Fruit fly (Drosophila melanogaster) whole organism, embryonic: ENCODE results near the gene ddbt.

Experiments
- CG12391 ChIP-seq: fragments of 200-800 bp; sonication (Bioruptor generic); optimal IDR thresholded peaks from 3 replicates; lab custom pipeline; 2018; ENCODE audit warnings: missing biosample characterization, mild to moderate bottlenecking, missing genetic modification characterization, moderate library complexity
- CG13123 ChIP-seq: fragments of 200-800 bp; sonication (Bioruptor generic); optimal IDR thresholded peaks from 2 replicates; lab custom pipeline; 2016; ENCODE audit warnings: missing biosample characterization, missing genetic modification characterization
- CG13775 ChIP-seq: fragments of 200-800 bp; sonication (Bioruptor generic); optimal IDR thresholded peaks from 3 replicates; lab custom pipeline; 2017; ENCODE audit warnings: missing biosample characterization, mild to moderate bottlenecking, missing genetic modification characterization
- CG14860 ChIP-seq: fragments of 200-800 bp; sonication (Bioruptor generic); IDR thresholded peaks from 3 replicates; pipeline ENCODE4 v1.3.6; 2022; ENCODE audit warnings: missing biosample characterization, missing genetic modification characterization; ENCODE audit not compliant: partially characterized antibody
- CG1603 ChIP-seq: fragments of 200-800 bp; sonication (Bioruptor generic); optimal IDR thresholded peaks from 2 replicates; lab custom pipeline; 2019; ENCODE audit warnings: missing biosample characterization, mild to moderate bottlenecking, missing genetic modification characterization, moderate library complexity
- CG16815 ChIP-seq: fragments of 200-800 bp; sonication (Bioruptor generic); optimal IDR thresholded peaks from 3 replicates; lab custom pipeline; 2017; ENCODE audit warnings: missing biosample characterization, mild to moderate bottlenecking, missing genetic modification characterization
- CG16863 ChIP-seq: fragments of 200-800 bp; sonication (Bioruptor generic); optimal IDR thresholded peaks from 3 replicates; lab custom pipeline; 2016; ENCODE audit warnings: missing biosample characterization, missing genetic modification characterization
- CG17186 ChIP-seq: fragments of 200-800 bp; sonication (Bioruptor generic); optimal IDR thresholded peaks from 3 replicates; lab custom pipeline; 2017; ENCODE audit warnings: missing biosample characterization, missing genetic modification reagents, missing genetic modification characterization
- CG17361 ChIP-seq: fragments of 200-800 bp; sonication (Bioruptor generic); IDR thresholded peaks from 3 replicates; pipeline ENCODE4 v1.3.6; 2022; ENCODE audit warnings: missing biosample characterization, missing genetic modification characterization
- CG17385 ChIP-seq: fragments of 200-800 bp; sonication (Bioruptor generic); optimal IDR thresholded peaks from 3 replicates; lab custom pipeline; 2018; ENCODE audit warnings: missing biosample characterization, mild to moderate bottlenecking, missing genetic modification characterization
- CG17912 ChIP-seq: fragments of 200-800 bp; sonication (Bioruptor generic); optimal IDR thresholded peaks from 2 replicates; lab custom pipeline; 2018; ENCODE audit warnings: missing biosample characterization, mild to moderate bottlenecking, missing genetic modification characterization
- CG2199 ChIP-seq: fragments of 200-800 bp; sonication (Bioruptor generic); IDR thresholded peaks from 3 replicates; pipeline ENCODE4 v1.3.6; 2022; ENCODE audit warnings: missing biosample characterization, missing genetic modification characterization
- CG32767 ChIP-seq: fragments of 200-800 bp; sonication (Bioruptor generic); IDR thresholded peaks from 2 replicates; pipeline ENCODE4 v1.3.6; 2022; ENCODE audit warnings: missing biosample characterization, missing genetic modification characterization
- CG32772 ChIP-seq: fragments of 200-800 bp; sonication (Bioruptor generic); IDR thresholded peaks from 2 replicates; pipeline ENCODE4 v1.3.6; 2022; ENCODE audit warnings: missing biosample characterization, missing genetic modification characterization
- CG34376 ChIP-seq: fragments of 200-800 bp; sonication (Bioruptor generic); optimal IDR thresholded peaks from 2 replicates; lab custom pipeline; 2018; ENCODE audit warnings: missing biosample characterization, mild to moderate bottlenecking, missing genetic modification characterization
- CG5953 ChIP-seq: fragments of 200-800 bp; sonication (Bioruptor generic); IDR thresholded peaks from 2 replicates; pipeline ENCODE4 v1.3.6; 2022; ENCODE audit warnings: missing biosample characterization, missing genetic modification characterization
- CG6654 ChIP-seq: fragments of 200-800 bp; sonication (Bioruptor generic); optimal IDR thresholded peaks from 2 replicates; lab custom pipeline; 2017; ENCODE audit warnings: missing biosample characterization, mild to moderate bottlenecking, missing genetic modification characterization
- CG7745 ChIP-seq: fragments of 200-800 bp; sonication (Bioruptor generic); optimal IDR thresholded peaks from 2 replicates; lab custom pipeline; 2018; ENCODE audit warnings: missing biosample characterization, mild to moderate bottlenecking, missing genetic modification characterization, moderate library complexity
- CHES-1-like ChIP-seq: fragments of 200-800 bp; sonication (Bioruptor generic); optimal IDR thresholded peaks from 2 replicates; lab custom pipeline; 2016; ENCODE audit warnings: missing biosample characterization, missing genetic modification characterization
- CTCF ChIP-seq: fragments of 200-800 bp; sonication (Bioruptor generic); optimal IDR thresholded peaks from 2 replicates; lab custom pipeline; 2017; ENCODE audit warnings: missing biosample characterization, mild to moderate bottlenecking, missing genetic modification characterization, moderate library complexity
- Dip3 ChIP-seq: fragments of 200-800 bp; sonication (Bioruptor generic); optimal IDR thresholded peaks from 3 replicates; lab custom pipeline; 2016; ENCODE audit warnings: missing biosample characterization, missing genetic modification characterization
- Ets97D ChIP-seq: fragments of 200-800 bp; sonication (Bioruptor generic); optimal IDR thresholded peaks from 3 replicates; lab custom pipeline; 2016; ENCODE audit warnings: missing biosample characterization, missing genetic modification characterization
- GATAe ChIP-seq: fragments of 200-800 bp; sonication (Bioruptor generic); conservative IDR thresholded peaks from 2 replicates; pipeline ENCODE4 v1.3.6; 2022; ENCODE audit warnings: missing biosample characterization, missing genetic modification characterization
- HLHmδ ChIP-seq: fragments of 200-800 bp; sonication (Bioruptor generic); optimal IDR thresholded peaks from 2 replicates; lab custom pipeline; 2018; ENCODE audit warnings: missing biosample characterization, mild to moderate bottlenecking, missing genetic modification characterization, moderate library complexity
- Hand ChIP-seq: fragments of 200-800 bp; sonication (Bioruptor generic); optimal IDR thresholded peaks from 2 replicates; lab custom pipeline; 2017; ENCODE audit warnings: mild to moderate bottlenecking, missing biosample characterization, missing genetic modification reagents, missing genetic modification characterization
- Hmx ChIP-seq: fragments of 200-800 bp; sonication (Bioruptor generic); optimal IDR thresholded peaks from 2 replicates; lab custom pipeline; 2016; ENCODE audit warnings: missing biosample characterization, missing genetic modification characterization
- Hr3 ChIP-seq: fragments of 200-800 bp; sonication (Bioruptor generic); optimal IDR thresholded peaks from 3 replicates; lab custom pipeline; 2016; ENCODE audit warnings: missing biosample characterization, missing genetic modification characterization
- Meics ChIP-seq: fragments of 200-800 bp; sonication (Bioruptor generic); optimal IDR thresholded peaks from 2 replicates; lab custom pipeline; 2017; ENCODE audit warnings: missing biosample characterization, mild to moderate bottlenecking, missing genetic modification characterization
- Myb ChIP-seq: fragments of 200-800 bp; sonication (Bioruptor generic); optimal IDR thresholded peaks from 2 replicates; lab custom pipeline; 2016; ENCODE audit warnings: missing biosample characterization, missing genetic modification characterization
- NfI ChIP-seq: fragments of 200-800 bp; sonication (Bioruptor generic); optimal IDR thresholded peaks from 3 replicates; lab custom pipeline; 2018; ENCODE audit warnings: missing biosample characterization, mild to moderate bottlenecking, missing genetic modification characterization, moderate library complexity
- Optix ChIP-seq: fragments of 200-800 bp; sonication (Bioruptor generic); IDR thresholded peaks from 3 replicates; pipeline ENCODE4 v1.3.6; 2022; ENCODE audit warnings: missing biosample characterization, missing genetic modification characterization
- Stat92E ChIP-seq, 3 experiments: fragments of >200 bp in 2 of 3; fragments of 200-800 bp in 1 of 3; sonication (Bioruptor generic) in 1 of 3; optimal IDR thresholded peaks; 2 replicates each; lab custom pipeline; 2017 to 2019; ENCODE audit warnings: missing biosample characterization in 3 of 3, missing genetic modification characterization in 3 of 3, mild to moderate bottlenecking in 1 of 3, moderate library complexity in 1 of 3
- caup ChIP-seq: fragments of 200-800 bp; sonication (Bioruptor generic); optimal IDR thresholded peaks from 3 replicates; lab custom pipeline; 2017; ENCODE audit warnings: missing biosample characterization, mild to moderate bottlenecking, missing genetic modification characterization, moderate library complexity; ENCODE audit not compliant: severe bottlenecking
- chif ChIP-seq, 2 experiments: fragments of 200-800 bp; sonication (Bioruptor generic); optimal IDR thresholded peaks; 3 replicates each; lab custom pipeline; 2016; ENCODE audit warnings: missing biosample characterization in 2 of 2, missing genetic modification characterization in 2 of 2
- da ChIP-seq: fragments of 200-800 bp; sonication (Bioruptor generic); optimal IDR thresholded peaks from 2 replicates; lab custom pipeline; 2016; ENCODE audit warnings: missing biosample characterization, missing genetic modification characterization
- dm ChIP-seq: fragments of 200-800 bp; sonication (Bioruptor generic); optimal IDR thresholded peaks from 3 replicates; lab custom pipeline; 2016; ENCODE audit warnings: missing biosample characterization, missing genetic modification characterization
- dysf ChIP-seq: fragments of 200-800 bp; sonication (Bioruptor generic); IDR thresholded peaks from 3 replicates; pipeline ENCODE4 v1.3.6; 2022; ENCODE audit warnings: missing biosample characterization, missing genetic modification characterization
- emc ChIP-seq: fragments of 200-800 bp; sonication (Bioruptor generic); optimal IDR thresholded peaks from 2 replicates; lab custom pipeline; 2016; ENCODE audit warnings: missing biosample characterization, missing genetic modification characterization
- fd102C ChIP-seq: fragments of 200-800 bp; sonication (Bioruptor generic); optimal IDR thresholded peaks from 2 replicates; lab custom pipeline; 2018; ENCODE audit warnings: missing biosample characterization, mild to moderate bottlenecking, missing genetic modification characterization, moderate library complexity
- gro ChIP-seq: fragments of 200-800 bp; sonication (Bioruptor generic); optimal IDR thresholded peaks from 2 replicates; lab custom pipeline; 2016; ENCODE audit warnings: missing biosample characterization, missing genetic modification characterization
- hth ChIP-seq: fragments of >200 bp; optimal IDR thresholded peaks from 2 replicates; lab custom pipeline; 2017; ENCODE audit warnings: inconsistent platforms
- insv ChIP-seq, 2 experiments: fragments of 200-800 bp; sonication (Bioruptor generic); optimal IDR thresholded peaks; 3 replicates each; lab custom pipeline; 2016 to 2018; ENCODE audit warnings: missing biosample characterization in 2 of 2, missing genetic modification characterization in 2 of 2
- kay ChIP-seq: fragments of 200-800 bp; sonication (Bioruptor generic); optimal IDR thresholded peaks from 2 replicates; lab custom pipeline; 2016; ENCODE audit warnings: missing biosample characterization, missing genetic modification characterization
- ken ChIP-seq: fragments of 200-800 bp; sonication (Bioruptor generic); IDR thresholded peaks from 3 replicates; pipeline ENCODE4 v1.3.6; 2022; ENCODE audit warnings: missing biosample characterization, missing genetic modification characterization
- pb ChIP-seq: fragments of 200-800 bp; sonication (Bioruptor generic); optimal IDR thresholded peaks from 3 replicates; lab custom pipeline; 2016; ENCODE audit warnings: missing biosample characterization, missing genetic modification characterization
- phol ChIP-seq: fragments of 200-800 bp; sonication (Bioruptor generic); optimal IDR thresholded peaks from 3 replicates; lab custom pipeline; 2018; ENCODE audit warnings: missing biosample characterization, mild to moderate bottlenecking, missing genetic modification characterization, moderate library complexity
- sens ChIP-seq: fragments of 200-800 bp; sonication (Bioruptor generic); peaks from one replicate; lab custom pipeline; 2016; ENCODE audit warnings: missing biosample characterization, missing genetic modification characterization
- sens-2 ChIP-seq: fragments of 200-800 bp; sonication (Bioruptor generic); IDR thresholded peaks from 2 replicates; pipeline ENCODE4 v1.3.6; 2022; ENCODE audit warnings: missing biosample characterization, missing genetic modification characterization
- twi ChIP-seq: fragments of 200-800 bp; optimal IDR thresholded peaks from 2 replicates; lab custom pipeline; 2019; ENCODE audit warnings: missing biosample characterization, mild to moderate bottlenecking, missing genetic modification characterization, moderate library complexity
- tx ChIP-seq: fragments of 200-800 bp; sonication (Bioruptor generic); optimal IDR thresholded peaks from 2 replicates; lab custom pipeline; 2016; ENCODE audit warnings: missing biosample characterization, missing genetic modification characterization

The ddbt gene

DNA sequence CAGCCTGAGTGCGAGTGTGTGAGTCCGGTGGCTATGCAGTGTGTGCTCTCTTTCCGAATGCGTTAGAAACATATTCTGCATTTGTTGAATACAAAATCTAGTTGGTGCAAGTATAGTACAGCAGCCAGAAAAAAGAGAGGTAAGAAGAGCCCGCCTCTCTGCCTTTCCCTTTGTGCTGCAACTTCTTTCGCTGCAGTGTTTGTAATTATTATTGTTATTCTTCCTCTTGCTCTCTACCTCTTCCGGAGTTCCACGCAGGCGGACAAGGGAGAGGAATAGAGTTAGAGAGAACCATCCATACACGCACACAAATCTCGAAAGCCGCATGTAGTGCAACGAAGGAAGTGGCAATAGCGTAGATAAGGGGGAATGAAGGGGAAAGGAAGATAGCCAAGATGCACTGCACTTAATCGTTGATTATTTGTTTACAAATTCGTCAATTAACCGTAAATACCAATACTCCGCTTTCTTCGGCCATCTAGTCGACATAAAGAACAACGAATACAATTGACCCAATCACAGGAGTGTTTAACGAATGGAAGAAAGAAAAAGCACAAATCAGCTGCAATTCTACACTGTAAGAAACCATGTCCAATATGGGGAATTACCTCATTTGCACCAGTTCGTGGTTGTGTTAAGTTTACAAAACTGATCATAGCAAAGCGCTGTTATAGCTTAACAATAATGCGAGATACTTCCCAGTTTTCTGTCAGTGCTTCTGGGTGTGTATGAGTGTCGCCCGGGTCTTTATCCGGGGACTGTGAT, 30.9 kb downstream of the ddbt start (continued):
- TF ChIP-seq CHES-1-like (peak; percentile 58), CG16863 (GFP tag; lab: Kevin White, UChicago) (peak; percentile 79), CG2199 (GFP tag; lab: Robert Waterston, UW) (no peak), CG17186 (GFP tag; lab: Kevin White, UChicago) (peak; percentile 40), pb (GFP tag; lab: Kevin White, UChicago) (peak; percentile 71), CTCF (GFP tag; lab: Kevin White, UChicago) (peak; percentile 26), HLHmδ (GFP tag; lab: Kevin White, UChicago) (no peak), CG14860 (no peak), CG13775 (GFP tag; lab: Kevin White, UChicago) (peak; percentile 53), ken (GFP tag; lab: Robert Waterston, UW) (peak; percentile 73; the same call in 2 of the 3 replicates), GATAe (no peak), Optix (peak; percentile 76), CG12391 (tag; lab: Kevin White, UChicago) (peak; percentile 82), Hand (no peak), Ets97D (GFP tag; lab: Kevin White, UChicago) (peak; percentile 29), CG17361 (GFP tag; lab: Robert Waterston, UW) (peak; percentile 55; the same call in 2 of the 3 replicates), chif (GFP tag; optimal IDR thresholded peaks at IDR 0.05; lab: Kevin White, UChicago) (peak; percentile 50 to 86), Myb (GFP tag; lab: Kevin White, UChicago) (peak; percentile 18), CG13123 (GFP tag; lab: Kevin White, UChicago) (peak; percentile 62), fd102C (GFP tag; lab: Kevin White, UChicago) (no peak), sens (peak; percentile 98), emc (peak; percentile 28), da (GFP tag; lab: Kevin White, UChicago) (peak; percentile 36), NfI (GFP tag; lab: Kevin White, UChicago) (peak; percentile 62), sens-2 (GFP tag; lab: Robert Waterston, UW) (peak; percentile 59; the same call in 1 of the 2 replicates), Stat92E (GFP tag; optimal IDR thresholded peaks at IDR 0.05; lab: Kevin White, UChicago) (no peak), insv (GFP tag; optimal IDR thresholded peaks at IDR 0.05; lab: Kevin White, UChicago) (no peak), CG7745 (tag; lab: Kevin White, UChicago) (peak; percentile 4), Dip3 (no peak), CG1603 (peak; percentile 92), dm (GFP tag; lab: Kevin White, UChicago) (peak; percentile 13), CG34376 (GFP tag; lab: Kevin White, UChicago) (no peak), twi (tag; lab: Kevin White, UChicago) (peak; percentile 29), tx (GFP tag; lab: Kevin White, UChicago) (peak; percentile 59), CG5953 (peak; percentile 66), CG32772 (GFP tag; lab: Robert Waterston, UW) (peak; percentile 82), kay (GFP tag; lab: Kevin White, UChicago) (peak; percentile 63), dysf (GFP tag; lab: Robert Waterston, UW) (peak; percentile 42; the same call in 1 of the 3 replicates), hth (lab: Kevin White, UChicago) (no peak), Hmx (GFP tag; lab: Kevin White, UChicago) (no peak), CG17912 (peak; percentile 15), caup (no peak), CG6654 (peak; percentile 48), CG16815 (GFP tag; lab: Kevin White, UChicago) (peak; percentile 67), CG17385 (GFP tag; lab: Kevin White, UChicago) (peak; percentile 88), phol (tag; lab: Kevin White, UChicago) (peak; percentile 79), CG32767 (peak; percentile 55; the same call in 1 of the 2 replicates), Hr3 (GFP tag; lab: Kevin White, UChicago) (peak; percentile 69), gro (GFP tag; lab: Kevin White, UChicago) (no peak), Meics (GFP tag; lab: Kevin White, UChicago) (peak; percentile 13)
